Fruit fly (Drosophila melanogaster): ENCODE results near the gene Ref2.

dm6 chr2L:12616748-12617147, 29.4 kb downstream of the Ref2 start:
- TF ChIP-seq CG32264 (GFP tag; optimal IDR thresholded peaks at IDR 0.05) (no peak), dsf (GFP tag; optimal IDR thresholded peaks at IDR 0.05; ENCODE audit: borderline replicate concordance) (no peak), usp (GFP tag; optimal IDR thresholded peaks at IDR 0.05) (no peak), br (GFP tag; optimal IDR thresholded peaks at IDR 0.05) (no peak), Mio (GFP tag; optimal IDR thresholded peaks at IDR 0.05) (no peak), Rel (GFP tag; optimal IDR thresholded peaks at IDR 0.05) (no peak), Rel (tag; optimal IDR thresholded peaks at IDR 0.05) (no peak), Dif (GFP tag; optimal IDR thresholded peaks at IDR 0.05; ENCODE audit: partially characterized antibody) (no peak), CG9705 (GFP tag; optimal IDR thresholded peaks at IDR 0.05) (no peak), dl (GFP tag; optimal IDR thresholded peaks at IDR 0.05; ENCODE audit: insufficient read depth in 1 of 2, partially characterized antibody in 2 of 2) (no peak)
